Worm (Caenorhabditis elegans): ENCODE data around the gene smf-3.

- TF ChIP-seq unc-62 (GFP tag; optimal IDR thresholded peaks at IDR 0.05), result no peak
- TF ChIP-seq mep-1 (tag; optimal IDR thresholded peaks at IDR 0.05), result no peak
- no peak for TF ChIP-seq nhr-237 (tag; optimal IDR thresholded peaks at IDR 0.05)
- no peak for TF ChIP-seq flh-1 (GFP tag; optimal IDR thresholded peaks at IDR 0.05)
- no peak for TF ChIP-seq ces-1 (GFP tag; optimal IDR thresholded peaks at IDR 0.05)
- TF ChIP-seq elt-3 (tag; optimal IDR thresholded peaks at IDR 0.05), result no peak
- no peak for TF ChIP-seq mls-2 (tag; optimal IDR thresholded peaks at IDR 0.05)
- no peak for TF ChIP-seq nhr-76 (tag; optimal IDR thresholded peaks at IDR 0.05)
- no peak for TF ChIP-seq unc-39 (tag; optimal IDR thresholded peaks at IDR 0.05)
- TF ChIP-seq cnd-1 (tag; optimal IDR thresholded peaks at IDR 0.05), result no peak
- TF ChIP-seq ztf-11 (tag; optimal IDR thresholded peaks at IDR 0.05), result no peak
Observed at ce11 chrIV:2573122-2573521, 45.5 kb upstream of the smf-3 start.

All from whole organism, mixed stage, embryonic.